Worm (Caenorhabditis elegans) whole organism, midembryonic: ENCODE measurements around the gene T13C2.3.

Source experiments
- cog-1 ChIP-seq: sonication (generic microtip); optimal IDR thresholded peaks from 2 replicates; lab custom pipeline; 2016; ENCODE audit warnings: missing genetic modification characterization, missing compliant biosample characterization
- ztf-23 ChIP-seq: fragments of 200-800 bp; sonication (Bioruptor generic); IDR thresholded peaks from 2 replicates; pipeline ENCODE4 v1.3.6; 2022; ENCODE audit warnings: missing genetic modification reagents, missing genetic modification characterization, missing compliant biosample characterization

DNA sequence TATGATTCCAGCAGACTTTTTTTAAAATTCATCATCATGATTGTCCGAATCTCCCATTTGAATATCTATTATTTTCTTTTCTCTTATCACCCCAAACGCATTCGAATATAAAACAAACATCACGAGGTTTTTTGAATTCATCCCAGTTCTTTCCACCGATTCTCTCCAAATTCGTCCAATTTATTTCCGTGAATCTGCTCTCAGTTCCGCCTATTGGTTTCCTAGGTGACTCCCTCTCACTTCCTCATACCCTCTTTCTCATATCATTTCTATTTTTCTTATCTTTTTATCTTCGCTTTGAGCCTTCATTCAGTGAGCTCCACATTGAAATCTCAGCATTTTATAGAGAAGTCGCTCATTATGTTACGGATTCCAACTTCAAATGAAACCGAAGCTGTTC is 9.9 kb upstream of the T13C2.3 start, which contains the start of gene T13C2.7:
- TF ChIP-seq ztf-23 (GFP tag; lab: Robert Waterston, UW) (no peak), cog-1 (no peak)
